Worm (Caenorhabditis elegans): ENCODE measurements around the gene C14A6.8.

DNA sequence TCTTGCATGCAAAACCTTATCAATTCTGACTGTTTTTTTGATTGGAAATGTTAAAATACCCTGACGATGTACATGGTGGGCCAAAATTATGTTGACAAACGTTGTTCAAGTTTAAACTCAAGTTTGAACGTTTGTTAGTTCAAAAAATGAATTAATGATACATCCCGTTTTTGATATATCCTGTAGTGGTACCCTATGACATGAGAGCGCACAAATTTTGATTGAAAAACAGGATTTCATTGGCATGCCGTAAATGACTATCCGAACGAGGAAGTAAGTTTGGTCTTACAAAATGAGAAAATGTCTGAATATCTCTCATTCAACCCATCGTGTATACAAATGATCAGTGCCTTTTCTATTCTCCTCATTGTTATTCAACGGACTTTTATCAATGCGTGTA lies 30.3 kb downstream of the C14A6.8 start, which contains the start of gene Y37H2A.11:
- TF ChIP-seq elt-3 (tag; optimal IDR thresholded peaks at IDR 0.05) = no peak
- no peak for TF ChIP-seq mep-1 (tag; optimal IDR thresholded peaks at IDR 0.05)
- no peak for TF ChIP-seq lin-13 (tag; optimal IDR thresholded peaks at IDR 0.05)
- no peak for TF ChIP-seq unc-39 (tag; optimal IDR thresholded peaks at IDR 0.05)
- no peak for TF ChIP-seq nhr-28 (tag; optimal IDR thresholded peaks at IDR 0.05)

Data from whole organism, mixed stage, embryonic.